Worm (Caenorhabditis elegans): ENCODE data around the gene F16G10.10.
A peak's percentile ranks its signal among the peaks of the same experiment; 100 is the strongest.

F16G10.10 gene

ce11 chrII:2380174-2380573 is 10.6 kb downstream of the F16G10.10 start, which contains the start of gene F16G10.7:
Gene F16G10.7 (minus strand): TSS chrII:2380274.
- peak; percentile 38 for TF ChIP-seq nfya-1 (tag; optimal IDR thresholded peaks at IDR 0.05; ENCODE audit: insufficient read depth)
- no peak for TF ChIP-seq lin-15B (tag; optimal IDR thresholded peaks at IDR 0.05)

ce11 chrII:2379673-2380072 is 11.1 kb downstream of the F16G10.10 start:
- TF ChIP-seq nhr-43 (tag; optimal IDR thresholded peaks at IDR 0.05; ENCODE audit: poor library complexity, severe bottlenecking) = no peak
- no peak for TF ChIP-seq ZK546.5 (tag; optimal IDR thresholded peaks at IDR 0.05)
- no peak for TF ChIP-seq nhr-237 (tag; optimal IDR thresholded peaks at IDR 0.05)
- no peak for TF ChIP-seq ceh-82 (tag; optimal IDR thresholded peaks at IDR 0.05)
- no peak for TF ChIP-seq aly-2 (tag; optimal IDR thresholded peaks at IDR 0.05)
- no peak for TF ChIP-seq pha-4 (tag; optimal IDR thresholded peaks at IDR 0.05)
- TF ChIP-seq ztf-4 (tag; optimal IDR thresholded peaks at IDR 0.05) = no peak
- TF ChIP-seq hmg-11 (tag; optimal IDR thresholded peaks at IDR 0.05) = no peak
- TF ChIP-seq tbx-2 (tag; optimal IDR thresholded peaks at IDR 0.05) = no peak
- TF ChIP-seq egl-5 (tag; optimal IDR thresholded peaks at IDR 0.05) = no peak
- no peak for TF ChIP-seq nhr-12 (tag; optimal IDR thresholded peaks at IDR 0.05)
- TF ChIP-seq lin-39 (tag; optimal IDR thresholded peaks at IDR 0.05) = no peak
- TF ChIP-seq ceh-28 (tag; optimal IDR thresholded peaks at IDR 0.05) = no peak
- TF ChIP-seq zag-1 (tag; optimal IDR thresholded peaks at IDR 0.05) = no peak
- no peak for TF ChIP-seq ceh-16 (tag; optimal IDR thresholded peaks at IDR 0.05)

- TF ChIP-seq pqm-1 (tag; optimal IDR thresholded peaks at IDR 0.05) (peak; percentile 98), nhr-77 (tag; optimal IDR thresholded peaks at IDR 0.05) (no peak), nhr-76 (tag; optimal IDR thresholded peaks at IDR 0.05) (no peak), hmg-11 (tag; optimal IDR thresholded peaks at IDR 0.05) (no peak), ztf-4 (tag; optimal IDR thresholded peaks at IDR 0.05) (no peak), ceh-16 (tag; optimal IDR thresholded peaks at IDR 0.05) (no peak), ceh-9 (tag; optimal IDR thresholded peaks at IDR 0.05) (no peak), lin-15B (tag; optimal IDR thresholded peaks at IDR 0.05) (no peak), nhr-25 (tag; optimal IDR thresholded peaks at IDR 0.05) (no peak), tbx-2 (tag; optimal IDR thresholded peaks at IDR 0.05) (no peak), ZK546.5 (tag; optimal IDR thresholded peaks at IDR 0.05) (no peak), nhr-43 (tag; optimal IDR thresholded peaks at IDR 0.05; ENCODE audit: poor library complexity, severe bottlenecking) (no peak), nhr-28 (tag; optimal IDR thresholded peaks at IDR 0.05) (no peak), elt-2 (tag; optimal IDR thresholded peaks at IDR 0.05) (peak; percentile 100), pha-4 (tag; optimal IDR thresholded peaks at IDR 0.05) (peak; percentile 79), egl-5 (tag; optimal IDR thresholded peaks at IDR 0.05) (no peak), unc-39 (tag; optimal IDR thresholded peaks at IDR 0.05) (no peak), R02D3.7 (tag; optimal IDR thresholded peaks at IDR 0.05) (no peak), fkh-2 (tag; optimal IDR thresholded peaks at IDR 0.05) (no peak), ama-1 (optimal IDR thresholded peaks at IDR 0.05) (no peak), elt-1 (tag; optimal IDR thresholded peaks at IDR 0.05) (no peak), ceh-82 (tag; optimal IDR thresholded peaks at IDR 0.05) (no peak), nhr-23 (tag; optimal IDR thresholded peaks at IDR 0.05) (no peak), snpc-4 (tag; optimal IDR thresholded peaks at IDR 0.05) (no peak), aly-2 (tag; optimal IDR thresholded peaks at IDR 0.05) (no peak), lsy-12 (tag; optimal IDR thresholded peaks at IDR 0.05) (peak; percentile 91), nfya-1 (tag; optimal IDR thresholded peaks at IDR 0.05; ENCODE audit: insufficient read depth) (no peak), elt-3 (tag; optimal IDR thresholded peaks at IDR 0.05) (no peak), zag-1 (tag; optimal IDR thresholded peaks at IDR 0.05) (no peak), nhr-237 (tag; optimal IDR thresholded peaks at IDR 0.05) (no peak), nhr-67 (tag; optimal IDR thresholded peaks at IDR 0.05) (no peak), mml-1 (tag; optimal IDR thresholded peaks at IDR 0.05) (no peak), egl-27 (tag; optimal IDR thresholded peaks at IDR 0.05) (peak; percentile 93), fos-1 (tag; optimal IDR thresholded peaks at IDR 0.05) (peak; percentile 80), lin-39 (tag; optimal IDR thresholded peaks at IDR 0.05) (no peak), sea-2 (GFP tag; optimal IDR thresholded peaks at IDR 0.05) (no peak), eor-1 (tag; optimal IDR thresholded peaks at IDR 0.05) (no peak), jun-1 (tag; optimal IDR thresholded peaks at IDR 0.05) (peak; percentile 99), skn-1 (tag; optimal IDR thresholded peaks at IDR 0.05) (no peak), ceh-28 (tag; optimal IDR thresholded peaks at IDR 0.05) (peak; percentile 5), ztf-11 (tag; optimal IDR thresholded peaks at IDR 0.05) (no peak), mdl-1 (tag; optimal IDR thresholded peaks at IDR 0.05) (no peak), fkh-10 (GFP tag; optimal IDR thresholded peaks at IDR 0.05) (no peak), nhr-12 (tag; optimal IDR thresholded peaks at IDR 0.05) (no peak), unc-62 (GFP tag; optimal IDR thresholded peaks at IDR 0.05) (no peak), nhr-11 (tag; optimal IDR thresholded peaks at IDR 0.05) (no peak), daf-12 (tag; optimal IDR thresholded peaks at IDR 0.05) (no peak)
These were observed 12.2 kb downstream of the F16G10.10 start for ce11 chrII:2378465-2379009.

Data from whole organism, L3 larva.